Worm (Caenorhabditis elegans) whole organism, L4 larva: ENCODE measurements around the gene nspd-6.
"Not testable (repeated sequence)": the region's sequence is repeated elsewhere in the genome, so short reads cannot be mapped to it uniquely, and the experiment has no call there.

Source experiments
- D1046.2 ChIP-seq: fragments of 200-800 bp; sonication (Bioruptor generic); IDR thresholded peaks from 2 replicates; pipeline ENCODE4 v1.3.6; 2022; ENCODE audit warnings: missing genetic modification characterization, missing compliant biosample characterization
- F10B5.3 ChIP-seq: sonication (generic microtip); optimal IDR thresholded peaks from 2 replicates; lab custom pipeline; 2016; ENCODE audit warnings: mild to moderate bottlenecking, missing genetic modification characterization, missing compliant biosample characterization
- F49E8.2 ChIP-seq: sonication (generic microtip); optimal IDR thresholded peaks from 2 replicates; lab custom pipeline; 2016; ENCODE audit warnings: missing compliant biosample characterization, mild to moderate bottlenecking, missing genetic modification characterization, borderline replicate concordance
- R02D3.7 ChIP-seq: fragments of 150-350 bp; sonication (generic microtip); optimal IDR thresholded peaks from 3 replicates; lab custom pipeline; 2014; ENCODE audit warnings: missing biosample characterization, missing genetic modification characterization
- T26A8.4 ChIP-seq: fragments of 200-800 bp; sonication (Bioruptor generic); IDR thresholded peaks from 2 replicates; pipeline ENCODE4 v1.3.6; 2022; ENCODE audit warnings: missing genetic modification characterization, missing compliant biosample characterization
- Y75B8A.6 ChIP-seq: fragments of 200-800 bp; sonication (Bioruptor generic); IDR thresholded peaks from 2 replicates; pipeline ENCODE4 v1.3.6; 2022; ENCODE audit warnings: missing genetic modification reagents, missing genetic modification characterization, missing compliant biosample characterization
- ZK337.2 ChIP-seq: fragments of 200-800 bp; sonication (Bioruptor generic); IDR thresholded peaks from 2 replicates; pipeline ENCODE4 v1.3.6; 2022; ENCODE audit warnings: missing genetic modification reagents, missing genetic modification characterization, missing compliant biosample characterization
- ZK546.5 ChIP-seq, 2 experiments: sonication (generic microtip); optimal IDR thresholded peaks; 2 replicates each; lab custom pipeline; 2017; ENCODE audit warnings: missing biosample characterization in 2 of 2, missing genetic modification characterization in 2 of 2
- aha-1 ChIP-seq: fragments of 150-350 bp; peaks from one replicate; lab custom pipeline; 2014; ENCODE audit warnings: missing biosample characterization, missing genetic modification characterization
- ama-1 ChIP-seq: fragments of 150-350 bp; optimal IDR thresholded peaks from 2 replicates; lab custom pipeline; 2014; ENCODE audit warnings: inconsistent platforms, mixed read lengths
- arid-1 ChIP-seq: fragments of 200-800 bp; sonication (Bioruptor generic); conservative IDR thresholded peaks from 2 replicates; pipeline ENCODE4 v1.3.6; 2022; ENCODE audit warnings: missing genetic modification reagents, missing genetic modification characterization, missing compliant biosample characterization
- ceh-32 ChIP-seq: sonication (generic microtip); optimal IDR thresholded peaks from 2 replicates; lab custom pipeline; 2016; ENCODE audit warnings: mild to moderate bottlenecking, missing genetic modification characterization, missing compliant biosample characterization; ENCODE audit not compliant: poor library complexity
- ceh-44 ChIP-seq: fragments of 200-800 bp; sonication (Bioruptor generic); IDR thresholded peaks from 2 replicates; pipeline ENCODE4 v1.3.6; 2022; ENCODE audit warnings: missing genetic modification reagents, missing genetic modification characterization, missing compliant biosample characterization
- ceh-62 ChIP-seq: sonication (generic microtip); optimal IDR thresholded peaks from 2 replicates; lab custom pipeline; 2017; ENCODE audit warnings: missing biosample characterization, missing genetic modification characterization
- ceh-82 ChIP-seq: sonication (generic microtip); optimal IDR thresholded peaks from 2 replicates; lab custom pipeline; 2017; ENCODE audit warnings: missing biosample characterization, missing genetic modification characterization
- ces-1 ChIP-seq: fragments of 150-350 bp; sonication (generic microtip); optimal IDR thresholded peaks from 4 replicates; lab custom pipeline; 2014; ENCODE audit warnings: missing biosample characterization, missing genetic modification reagents, missing genetic modification characterization
- daf-16 ChIP-seq, 3 experiments: sonication (generic microtip); optimal IDR thresholded peaks; 2 replicates each; lab custom pipeline; 2016 to 2017; ENCODE audit warnings: missing genetic modification characterization in 3 of 3, missing genetic modification reagents in 3 of 3, mild to moderate bottlenecking in 2 of 3, missing compliant biosample characterization in 2 of 3, missing biosample characterization in 1 of 3, moderate library complexity in 1 of 3
- daf-19 ChIP-seq: fragments of 200-800 bp; sonication (Bioruptor generic); conservative IDR thresholded peaks from 2 replicates; pipeline ENCODE4 v1.3.6; 2022; ENCODE audit warnings: missing genetic modification characterization, missing compliant biosample characterization
- daf-8 ChIP-seq: fragments of 200-800 bp; sonication (Bioruptor generic); IDR thresholded peaks from 2 replicates; pipeline ENCODE4 v1.3.6; 2022; ENCODE audit warnings: missing genetic modification characterization, missing compliant biosample characterization
- dmd-9 ChIP-seq: fragments of 200-800 bp; sonication (Bioruptor generic); IDR thresholded peaks from 2 replicates; pipeline ENCODE4 v1.3.6; 2022; ENCODE audit warnings: missing genetic modification reagents, missing genetic modification characterization, missing compliant biosample characterization
- fkh-10 ChIP-seq: fragments of 150-350 bp; optimal IDR thresholded peaks from 2 replicates; lab custom pipeline; 2014; ENCODE audit warnings: missing biosample characterization, missing genetic modification reagents, missing genetic modification characterization
- fos-1 ChIP-seq: fragments of 150-350 bp; optimal IDR thresholded peaks from 2 replicates; lab custom pipeline; 2014; ENCODE audit warnings: missing biosample characterization, missing genetic modification characterization
- jun-1 ChIP-seq: fragments of 150-350 bp; optimal IDR thresholded peaks from 2 replicates; lab custom pipeline; 2014; ENCODE audit warnings: missing biosample characterization, missing genetic modification reagents, missing genetic modification characterization
- lim-7 ChIP-seq: fragments of 200-800 bp; sonication (Bioruptor generic); IDR thresholded peaks from 2 replicates; pipeline ENCODE4 v1.3.6; 2022; ENCODE audit warnings: missing genetic modification characterization, missing compliant biosample characterization
- lin-1 ChIP-seq: fragments of 200-800 bp; sonication (Bioruptor generic); IDR thresholded peaks from 2 replicates; pipeline ENCODE4 v1.3.6; 2022; ENCODE audit warnings: missing genetic modification reagents, missing genetic modification characterization, missing compliant biosample characterization
- lin-38 ChIP-seq: fragments of 200-800 bp; sonication (Bioruptor generic); IDR thresholded peaks from 2 replicates; pipeline ENCODE4 v1.3.6; 2022; ENCODE audit warnings: missing genetic modification reagents, missing genetic modification characterization, missing compliant biosample characterization
- lin-39 ChIP-seq: fragments of 150-350 bp; optimal IDR thresholded peaks from 2 replicates; lab custom pipeline; 2014; ENCODE audit warnings: missing biosample characterization, missing genetic modification reagents, missing genetic modification characterization
- lsy-2 ChIP-seq, 2 experiments: fragments of 150-350 bp in 1 of 2; sonication (generic microtip) in 1 of 2; optimal IDR thresholded peaks; 2 replicates each; lab custom pipeline; 2014 to 2017; ENCODE audit warnings: missing biosample characterization in 2 of 2, missing genetic modification characterization in 2 of 2
- madf-5 ChIP-seq, 2 experiments: fragments of 200-800 bp; sonication (Bioruptor generic); IDR thresholded peaks; 2 replicates each; pipeline ENCODE4 v1.3.6; 2022; ENCODE audit warnings: missing compliant biosample characterization in 2 of 2, missing genetic modification characterization in 2 of 2
- mdl-1 ChIP-seq, 2 experiments: fragments of 150-350 bp in 1 of 2; sonication (generic microtip) in 1 of 2; optimal IDR thresholded peaks; 2 replicates each; lab custom pipeline; 2014 to 2017; ENCODE audit warnings: missing biosample characterization in 2 of 2, missing genetic modification characterization in 2 of 2
- mep-1 ChIP-seq: fragments of 150-350 bp; sonication (generic microtip); optimal IDR thresholded peaks from 3 replicates; lab custom pipeline; 2014; ENCODE audit warnings: missing biosample characterization, missing genetic modification characterization
- mxl-3 ChIP-seq: fragments of 200-800 bp; sonication (Bioruptor generic); optimal IDR thresholded peaks from 2 replicates; lab custom pipeline; 2018; ENCODE audit warnings: mild to moderate bottlenecking, missing genetic modification characterization, missing compliant biosample characterization
- nhr-11 ChIP-seq: fragments of 150-350 bp; optimal IDR thresholded peaks from 2 replicates; lab custom pipeline; 2014; ENCODE audit warnings: missing biosample characterization, missing genetic modification characterization
- nhr-111 ChIP-seq: fragments of 200-800 bp; sonication (Bioruptor generic); optimal IDR thresholded peaks from 2 replicates; lab custom pipeline; 2018; ENCODE audit warnings: mild to moderate bottlenecking, missing genetic modification characterization, missing compliant biosample characterization
- nhr-28 ChIP-seq: fragments of 150-350 bp; optimal IDR thresholded peaks from 2 replicates; lab custom pipeline; 2014; ENCODE audit warnings: missing biosample characterization, missing genetic modification characterization
- nhr-77 ChIP-seq: fragments of 150-350 bp; optimal IDR thresholded peaks from 2 replicates; lab custom pipeline; 2014; ENCODE audit warnings: missing biosample characterization, missing genetic modification characterization
- php-3 ChIP-seq: fragments of 200-800 bp; sonication (Bioruptor generic); IDR thresholded peaks from 2 replicates; pipeline ENCODE4 v1.3.6; 2022; ENCODE audit warnings: missing genetic modification reagents, missing genetic modification characterization, missing compliant biosample characterization
- pqm-1 ChIP-seq: sonication (generic microtip); optimal IDR thresholded peaks from 2 replicates; lab custom pipeline; 2017; ENCODE audit warnings: missing biosample characterization, missing genetic modification characterization
- rbr-2 ChIP-seq: sonication (generic microtip); optimal IDR thresholded peaks from 2 replicates; lab custom pipeline; 2016; ENCODE audit warnings: missing genotype, missing genetic modification characterization, missing compliant biosample characterization
- snpc-1.2 ChIP-seq: fragments of 200-800 bp; sonication (Bioruptor generic); IDR thresholded peaks from 2 replicates; pipeline ENCODE4 v1.3.6; 2022; ENCODE audit warnings: missing genetic modification reagents, missing genetic modification characterization, missing compliant biosample characterization
- snpc-4 ChIP-seq: fragments of 150-350 bp; optimal IDR thresholded peaks from 2 replicates; lab custom pipeline; 2014; ENCODE audit warnings: missing biosample characterization, missing genetic modification characterization
- spr-1 ChIP-seq: sonication (generic microtip); optimal IDR thresholded peaks from 2 replicates; lab custom pipeline; 2016; ENCODE audit warnings: mild to moderate bottlenecking, missing genetic modification characterization, missing compliant biosample characterization
- unc-130 ChIP-seq: sonication (generic microtip); optimal IDR thresholded peaks from 2 replicates; lab custom pipeline; 2016; ENCODE audit warnings: missing genetic modification reagents, missing genetic modification characterization, missing compliant biosample characterization
- unc-62 ChIP-seq, 3 experiments: fragments of 150-350 bp in 1 of 3; sonication (generic microtip); optimal IDR thresholded peaks in 2 of 3; peaks in 1 of 3; 1 replicate in 1 of 3; 2 replicates in 2 of 3; lab custom pipeline; 2014 to 2017; ENCODE audit warnings: missing biosample characterization in 3 of 3, missing genetic modification characterization in 3 of 3, missing genetic modification reagents in 3 of 3, missing genotype in 1 of 3
- zag-1 ChIP-seq: fragments of 150-350 bp; optimal IDR thresholded peaks from 2 replicates; lab custom pipeline; 2014; ENCODE audit warnings: missing biosample characterization, missing genetic modification characterization
- zfp-3 ChIP-seq: fragments of 200-800 bp; sonication (Bioruptor generic); conservative IDR thresholded peaks from 2 replicates; pipeline ENCODE4 v1.3.6; 2022; ENCODE audit warnings: missing genetic modification reagents, missing genetic modification characterization, missing compliant biosample characterization
- zip-2 ChIP-seq: fragments of 150-350 bp; optimal IDR thresholded peaks from 2 replicates; lab custom pipeline; 2014; ENCODE audit warnings: missing biosample characterization, missing genetic modification characterization

Gene nspd-6

ce11 chrIV:5165626-5166025 lies at the start of gene nspd-6:
Gene nspd-6 (minus strand): TSS chrIV:5165726.
- not testable (repeated sequence) for TF ChIP-seq daf-8 (GFP tag; lab: Robert Waterston, UW); unc-62 (GFP tag; optimal IDR thresholded peaks at IDR 0.05 in 1 of 2; lab: Kevin White, UChicago); unc-62 (tag; optimal IDR thresholded peaks at IDR 0.05; lab: Kevin White, UChicago); zag-1 (tag; lab: Kevin White, UChicago)
- TF ChIP-seq, all 104 proteins: peak for 0; not testable (repeated sequence) for 104

- TF ChIP-seq rbr-2 (tag; lab: Kevin White, UChicago) (no peak), ceh-32 (no peak), R02D3.7 (tag; lab: Kevin White, UChicago) (no peak), unc-130 (no peak), ceh-62 (tag; lab: Kevin White, UChicago) (no peak), lin-39 (tag; lab: Kevin White, UChicago) (no peak), nhr-11 (tag; lab: Kevin White, UChicago) (no peak), lsy-2 (tag; optimal IDR thresholded peaks at IDR 0.05; lab: Kevin White, UChicago) (no peak), mxl-3 (GFP tag; lab: Kevin White, UChicago) (no peak), arid-1 (GFP tag; lab: Robert Waterston, UW) (no peak), unc-62 (GFP tag; optimal IDR thresholded peaks at IDR 0.05 in 1 of 2; lab: Kevin White, UChicago) (no peak), unc-62 (tag; optimal IDR thresholded peaks at IDR 0.05; lab: Kevin White, UChicago) (no peak), F49E8.2 (no peak), T26A8.4 (no peak), nhr-111 (GFP tag; lab: Kevin White, UChicago) (no peak), nhr-77 (tag; lab: Kevin White, UChicago) (no peak), snpc-4 (tag; lab: Kevin White, UChicago) (no peak), ZK546.5 (tag; optimal IDR thresholded peaks at IDR 0.05; lab: Kevin White, UChicago) (no peak), pqm-1 (tag; lab: Kevin White, UChicago) (no peak), daf-16 (GFP tag; optimal IDR thresholded peaks at IDR 0.05; lab: Kevin White, UChicago) (no peak), daf-16 (tag; optimal IDR thresholded peaks at IDR 0.05; lab: Kevin White, UChicago) (no peak), zip-2 (tag; lab: Kevin White, UChicago) (no peak)
- TF ChIP-seq, all 104 proteins: peak for 0
Measured at ce11 chrIV:5215092-5215491, 49.6 kb upstream of the nspd-6 start, which contains the start of gene Y59E9AL.4. Gene Y59E9AL.4 (minus strand): TSS chrIV:5215192.

- peak; percentile 9 for TF ChIP-seq R02D3.7 (tag; lab: Kevin White, UChicago)
- no peak for TF ChIP-seq mdl-1 (tag; optimal IDR thresholded peaks at IDR 0.05; lab: Kevin White, UChicago)
- no peak for TF ChIP-seq dmd-9
- TF ChIP-seq F10B5.3 (tag; lab: Kevin White, UChicago), result no peak
- no peak for TF ChIP-seq lim-7
- TF ChIP-seq snpc-1.2 (GFP tag; lab: Robert Waterston, UW), result 0 out of 2 replicates have a peak, but pooled peaks have one; percentile 43
- no peak for TF ChIP-seq unc-130
- TF ChIP-seq arid-1 (GFP tag; lab: Robert Waterston, UW), result no peak
- TF ChIP-seq lin-1, result no peak
- TF ChIP-seq daf-19 (GFP tag; lab: Robert Waterston, UW), result no peak
- TF ChIP-seq fkh-10 (GFP tag; lab: Kevin White, UChicago), result no peak
- TF ChIP-seq D1046.2 (GFP tag; lab: Robert Waterston, UW), result no peak
- TF ChIP-seq fos-1 (tag; lab: Kevin White, UChicago), result no peak
- no peak for TF ChIP-seq spr-1 (tag; lab: Kevin White, UChicago)
- TF ChIP-seq php-3 (GFP tag; lab: Robert Waterston, UW), result no peak
- TF ChIP-seq ZK337.2 (GFP tag; lab: Robert Waterston, UW), result no peak
- TF ChIP-seq ces-1, result no peak
- no peak for TF ChIP-seq snpc-4 (tag; lab: Kevin White, UChicago)
- no peak for TF ChIP-seq nhr-77 (tag; lab: Kevin White, UChicago)
- TF ChIP-seq zfp-3 (GFP tag; lab: Robert Waterston, UW), result no peak
- TF ChIP-seq Y75B8A.6 (GFP tag; lab: Robert Waterston, UW), result no peak
- no peak for TF ChIP-seq ama-1 (lab: Kevin White, UChicago)
- TF ChIP-seq mep-1 (tag; lab: Kevin White, UChicago), result peak; percentile 5
- no peak for TF ChIP-seq madf-5 (GFP tag; IDR thresholded peaks at IDR 0.05; lab: Robert Waterston, UW)
- TF ChIP-seq ceh-44 (GFP tag; lab: Robert Waterston, UW), result no peak
- no peak for TF ChIP-seq ZK546.5 (tag; optimal IDR thresholded peaks at IDR 0.05; lab: Kevin White, UChicago)
- TF ChIP-seq lin-38 (GFP tag; lab: Robert Waterston, UW), result peak; percentile 41
- no peak for TF ChIP-seq nhr-28 (tag; lab: Kevin White, UChicago)
- no peak for TF ChIP-seq jun-1 (tag; lab: Kevin White, UChicago)
- TF ChIP-seq ceh-82 (tag; lab: Kevin White, UChicago), result no peak
- peak in 1 of 2 experiments; percentile 8 for TF ChIP-seq lsy-2 (tag; optimal IDR thresholded peaks at IDR 0.05; lab: Kevin White, UChicago)
- peak; percentile 53 for TF ChIP-seq aha-1 (tag; lab: Kevin White, UChicago)
- TF ChIP-seq lin-39 (tag; lab: Kevin White, UChicago), result no peak
Measured at ce11 chrIV:5210606-5211005, 45.1 kb upstream of the nspd-6 start.
